Fruit fly (Drosophila melanogaster) whole organism, embryonic: ENCODE data around the gene Vha68-1.
A peak's percentile ranks its signal among the peaks of the same experiment; 100 is the strongest.

Experiments used
- Aef1 ChIP-seq: fragments of 200-800 bp; sonication (Bioruptor generic); IDR thresholded peaks from 3 replicates; pipeline ENCODE4 v1.3.6; 2022; ENCODE audit warnings: missing biosample characterization, missing genetic modification characterization
- Atf3 ChIP-seq: fragments of 200-800 bp; sonication (Bioruptor generic); optimal IDR thresholded peaks from 3 replicates; lab custom pipeline; 2016; ENCODE audit warnings: missing biosample characterization, missing genetic modification characterization
- Bgb ChIP-seq: fragments of 200-800 bp; sonication (Bioruptor generic); IDR thresholded peaks from 2 replicates; pipeline ENCODE4 v1.3.6; 2022; ENCODE audit warnings: missing biosample characterization, missing genetic modification characterization; ENCODE audit not compliant: partially characterized antibody
- CG10654 ChIP-seq: fragments of 200-800 bp; sonication (Bioruptor generic); optimal IDR thresholded peaks from 2 replicates; lab custom pipeline; 2016; ENCODE audit warnings: missing biosample characterization, missing genetic modification characterization
- CG10979 ChIP-seq: fragments of 200-800 bp; sonication (Bioruptor generic); optimal IDR thresholded peaks from 2 replicates; lab custom pipeline; 2018; ENCODE audit warnings: missing biosample characterization, mild to moderate bottlenecking, missing genetic modification characterization, moderate library complexity
- CG12744 ChIP-seq: fragments of 200-800 bp; sonication (Bioruptor generic); optimal IDR thresholded peaks from 2 replicates; lab custom pipeline; 2016; ENCODE audit warnings: missing biosample characterization, missing genetic modification characterization
- CG14441 ChIP-seq: fragments of 200-800 bp; sonication (Bioruptor generic); IDR thresholded peaks from 2 replicates; pipeline ENCODE4 v1.3.6; 2022; ENCODE audit warnings: missing biosample characterization, missing genetic modification characterization
- CG17612 ChIP-seq: fragments of 200-800 bp; sonication (Bioruptor generic); IDR thresholded peaks from 2 replicates; pipeline ENCODE4 v1.3.6; 2022; ENCODE audit warnings: missing biosample characterization, missing genetic modification characterization
- CG1792 ChIP-seq: fragments of 200-800 bp; sonication (Bioruptor generic); optimal IDR thresholded peaks from 2 replicates; lab custom pipeline; 2016; ENCODE audit warnings: missing biosample characterization, missing genetic modification characterization
- CG2116 ChIP-seq: fragments of 200-800 bp; sonication (Bioruptor generic); optimal IDR thresholded peaks from 3 replicates; lab custom pipeline; 2018; ENCODE audit warnings: missing biosample characterization, mild to moderate bottlenecking, missing genetic modification characterization
- CG2202 ChIP-seq: fragments of 200-800 bp; sonication (Bioruptor generic); optimal IDR thresholded peaks from 2 replicates; lab custom pipeline; 2018; ENCODE audit warnings: missing biosample characterization, mild to moderate bottlenecking, missing genetic modification characterization
- CG2678 ChIP-seq: fragments of 200-800 bp; sonication (Bioruptor generic); optimal IDR thresholded peaks from 3 replicates; lab custom pipeline; 2019; ENCODE audit warnings: missing biosample characterization, mild to moderate bottlenecking, missing genetic modification characterization, moderate library complexity
- CG43689 ChIP-seq: fragments of 200-800 bp; sonication (Bioruptor generic); IDR thresholded peaks from 2 replicates; pipeline ENCODE4 v1.3.6; 2022; ENCODE audit warnings: missing biosample characterization, missing genetic modification characterization
- CG5953 ChIP-seq: fragments of 200-800 bp; sonication (Bioruptor generic); IDR thresholded peaks from 2 replicates; pipeline ENCODE4 v1.3.6; 2022; ENCODE audit warnings: missing biosample characterization, missing genetic modification characterization
- CG6272 ChIP-seq: fragments of 200-800 bp; sonication (Bioruptor generic); IDR thresholded peaks from 2 replicates; pipeline ENCODE4 v1.3.6; 2022; ENCODE audit warnings: missing biosample characterization, missing genetic modification characterization
- CG6654 ChIP-seq: fragments of 200-800 bp; sonication (Bioruptor generic); optimal IDR thresholded peaks from 2 replicates; lab custom pipeline; 2017; ENCODE audit warnings: missing biosample characterization, mild to moderate bottlenecking, missing genetic modification characterization
- CG7987 ChIP-seq: fragments of 200-800 bp; sonication (Bioruptor generic); optimal IDR thresholded peaks from 2 replicates; lab custom pipeline; 2018; ENCODE audit warnings: missing biosample characterization, mild to moderate bottlenecking, missing genetic modification characterization, moderate library complexity
- CG9215 ChIP-seq: fragments of 200-800 bp; sonication (Bioruptor generic); IDR thresholded peaks from 2 replicates; pipeline ENCODE4 v1.3.6; 2022; ENCODE audit warnings: missing biosample characterization, missing genetic modification characterization
- CG9727 ChIP-seq: fragments of 200-800 bp; sonication (Bioruptor generic); optimal IDR thresholded peaks from 3 replicates; lab custom pipeline; 2017; ENCODE audit warnings: missing biosample characterization, mild to moderate bottlenecking, missing genetic modification characterization
- CG9932 ChIP-seq: fragments of 200-800 bp; sonication (Bioruptor generic); IDR thresholded peaks from 2 replicates; pipeline ENCODE4 v1.3.6; 2022; ENCODE audit warnings: missing biosample characterization, missing genetic modification characterization
- CTCF ChIP-seq: fragments of 200-800 bp; sonication (Bioruptor generic); optimal IDR thresholded peaks from 2 replicates; lab custom pipeline; 2017; ENCODE audit warnings: missing biosample characterization, mild to moderate bottlenecking, missing genetic modification characterization, moderate library complexity
- CkIIα-i1 ChIP-seq: fragments of 200-800 bp; sonication (Bioruptor generic); IDR thresholded peaks from 2 replicates; pipeline ENCODE4 v1.3.6; 2022; ENCODE audit warnings: missing biosample characterization, missing genetic modification characterization
- Deaf1 ChIP-seq: fragments of 200-800 bp; optimal IDR thresholded peaks from 3 replicates; lab custom pipeline; 2019; ENCODE audit warnings: missing biosample characterization, mild to moderate bottlenecking, missing genetic modification characterization, moderate library complexity
- Dip3 ChIP-seq: fragments of 200-800 bp; sonication (Bioruptor generic); optimal IDR thresholded peaks from 3 replicates; lab custom pipeline; 2016; ENCODE audit warnings: missing biosample characterization, missing genetic modification characterization
- Doc3 ChIP-seq: fragments of 200-800 bp; sonication (Bioruptor generic); IDR thresholded peaks from 3 replicates; pipeline ENCODE4 v1.3.6; 2022; ENCODE audit warnings: missing biosample characterization, missing genetic modification characterization; ENCODE audit not compliant: partially characterized antibody
- Fer1 ChIP-seq: fragments of 200-800 bp; sonication (Bioruptor generic); optimal IDR thresholded peaks from 2 replicates; lab custom pipeline; 2017; ENCODE audit warnings: missing biosample characterization, mild to moderate bottlenecking, missing genetic modification characterization
- GATAe ChIP-seq: fragments of 200-800 bp; sonication (Bioruptor generic); conservative IDR thresholded peaks from 2 replicates; pipeline ENCODE4 v1.3.6; 2022; ENCODE audit warnings: missing biosample characterization, missing genetic modification characterization
- HHEX ChIP-seq: fragments of 200-800 bp; sonication (Bioruptor generic); optimal IDR thresholded peaks from 3 replicates; lab custom pipeline; 2017; ENCODE audit warnings: missing biosample characterization, mild to moderate bottlenecking, missing genetic modification characterization, missing genetic modification reagents
- HmgZ ChIP-seq: fragments of 200-800 bp; sonication (Bioruptor generic); optimal IDR thresholded peaks from 2 replicates; lab custom pipeline; 2018; ENCODE audit warnings: missing biosample characterization, mild to moderate bottlenecking, missing genetic modification characterization
- NK7.1 ChIP-seq: fragments of 200-800 bp; sonication (Bioruptor generic); optimal IDR thresholded peaks from 3 replicates; lab custom pipeline; 2016; ENCODE audit warnings: missing biosample characterization, missing genetic modification characterization
- Nf-YA ChIP-seq: fragments of 200-800 bp; sonication (Bioruptor generic); IDR thresholded peaks from 2 replicates; pipeline ENCODE4 v1.3.6; 2022; ENCODE audit warnings: missing biosample characterization, missing genetic modification characterization
- Pdp1 ChIP-seq, 2 experiments: fragments of 200-800 bp; sonication (Bioruptor generic); optimal IDR thresholded peaks; 3 replicates each; lab custom pipeline; 2016; ENCODE audit warnings: missing biosample characterization in 2 of 2, missing genetic modification characterization in 2 of 2, mild to moderate bottlenecking in 1 of 2, moderate library complexity in 1 of 2
- Rx ChIP-seq: fragments of 200-800 bp; sonication (Bioruptor generic); IDR thresholded peaks from 2 replicates; pipeline ENCODE4 v1.3.6; 2022; ENCODE audit warnings: missing biosample characterization, missing genetic modification characterization
- Scr ChIP-seq: fragments of 200-800 bp; sonication (Bioruptor generic); IDR thresholded peaks from 2 replicates; pipeline ENCODE4 v1.3.6; 2022; ENCODE audit warnings: missing biosample characterization, missing genetic modification characterization; ENCODE audit not compliant: partially characterized antibody
- Spps ChIP-seq: fragments of 200-800 bp; sonication (Bioruptor generic); optimal IDR thresholded peaks from 2 replicates; lab custom pipeline; 2018; ENCODE audit warnings: missing biosample characterization, mild to moderate bottlenecking, missing genetic modification characterization
- dmrt99B ChIP-seq: fragments of 200-800 bp; sonication (Bioruptor generic); optimal IDR thresholded peaks from 2 replicates; lab custom pipeline; 2018; ENCODE audit warnings: missing biosample characterization, mild to moderate bottlenecking, missing genetic modification characterization, moderate library complexity
- ewg ChIP-seq: fragments of 200-800 bp; sonication (Bioruptor generic); optimal IDR thresholded peaks from 3 replicates; lab custom pipeline; 2017; ENCODE audit warnings: mild to moderate bottlenecking, missing biosample characterization, missing genetic modification reagents, missing genetic modification characterization
- fd102C ChIP-seq: fragments of 200-800 bp; sonication (Bioruptor generic); optimal IDR thresholded peaks from 2 replicates; lab custom pipeline; 2018; ENCODE audit warnings: missing biosample characterization, mild to moderate bottlenecking, missing genetic modification characterization, moderate library complexity
- fu2 ChIP-seq: fragments of 200-800 bp; sonication (Bioruptor generic); optimal IDR thresholded peaks from 2 replicates; lab custom pipeline; 2016; ENCODE audit warnings: missing biosample characterization, missing genetic modification characterization
- gcm2 ChIP-seq: fragments of 200-800 bp; sonication (Bioruptor generic); optimal IDR thresholded peaks from 2 replicates; lab custom pipeline; 2016; ENCODE audit warnings: missing biosample characterization, missing genetic modification characterization
- insv ChIP-seq, 2 experiments: fragments of 200-800 bp; sonication (Bioruptor generic); optimal IDR thresholded peaks; 3 replicates each; lab custom pipeline; 2016 to 2018; ENCODE audit warnings: missing biosample characterization in 2 of 2, missing genetic modification characterization in 2 of 2
- inv ChIP-seq: fragments of 200-800 bp; sonication (Bioruptor generic); IDR thresholded peaks from 2 replicates; pipeline ENCODE4 v1.3.6; 2022; ENCODE audit warnings: missing biosample characterization, missing genetic modification characterization; ENCODE audit not compliant: partially characterized antibody
- nerfin-2 ChIP-seq: fragments of 200-800 bp; sonication (Bioruptor generic); IDR thresholded peaks from 2 replicates; pipeline ENCODE4 v1.3.6; 2022; ENCODE audit warnings: missing biosample characterization, missing genetic modification characterization; ENCODE audit not compliant: partially characterized antibody
- oc ChIP-seq: fragments of 200-800 bp; sonication (Bioruptor generic); optimal IDR thresholded peaks from 2 replicates; lab custom pipeline; 2018; ENCODE audit warnings: missing biosample characterization, mild to moderate bottlenecking, missing genetic modification characterization, moderate library complexity
- phol ChIP-seq: fragments of 200-800 bp; sonication (Bioruptor generic); optimal IDR thresholded peaks from 3 replicates; lab custom pipeline; 2018; ENCODE audit warnings: missing biosample characterization, mild to moderate bottlenecking, missing genetic modification characterization, moderate library complexity
- sima ChIP-seq: fragments of 200-800 bp; sonication (Bioruptor generic); optimal IDR thresholded peaks from 2 replicates; lab custom pipeline; 2016; ENCODE audit warnings: missing biosample characterization, missing genetic modification characterization
- vvl ChIP-seq: fragments of 200-800 bp; sonication (Bioruptor generic); IDR thresholded peaks from 2 replicates; pipeline ENCODE4 v1.3.6; 2022; ENCODE audit warnings: missing biosample characterization, missing genetic modification characterization
- zf30C ChIP-seq: fragments of 200-800 bp; sonication (Bioruptor generic); optimal IDR thresholded peaks from 3 replicates; lab custom pipeline; 2018; ENCODE audit warnings: missing biosample characterization, mild to moderate bottlenecking, missing genetic modification characterization
- zfh2 ChIP-seq: fragments of 200-800 bp; sonication (Bioruptor generic); optimal IDR thresholded peaks from 2 replicates; lab custom pipeline; 2016; ENCODE audit warnings: missing biosample characterization, missing genetic modification characterization

The Vha68-1 gene

DNA sequence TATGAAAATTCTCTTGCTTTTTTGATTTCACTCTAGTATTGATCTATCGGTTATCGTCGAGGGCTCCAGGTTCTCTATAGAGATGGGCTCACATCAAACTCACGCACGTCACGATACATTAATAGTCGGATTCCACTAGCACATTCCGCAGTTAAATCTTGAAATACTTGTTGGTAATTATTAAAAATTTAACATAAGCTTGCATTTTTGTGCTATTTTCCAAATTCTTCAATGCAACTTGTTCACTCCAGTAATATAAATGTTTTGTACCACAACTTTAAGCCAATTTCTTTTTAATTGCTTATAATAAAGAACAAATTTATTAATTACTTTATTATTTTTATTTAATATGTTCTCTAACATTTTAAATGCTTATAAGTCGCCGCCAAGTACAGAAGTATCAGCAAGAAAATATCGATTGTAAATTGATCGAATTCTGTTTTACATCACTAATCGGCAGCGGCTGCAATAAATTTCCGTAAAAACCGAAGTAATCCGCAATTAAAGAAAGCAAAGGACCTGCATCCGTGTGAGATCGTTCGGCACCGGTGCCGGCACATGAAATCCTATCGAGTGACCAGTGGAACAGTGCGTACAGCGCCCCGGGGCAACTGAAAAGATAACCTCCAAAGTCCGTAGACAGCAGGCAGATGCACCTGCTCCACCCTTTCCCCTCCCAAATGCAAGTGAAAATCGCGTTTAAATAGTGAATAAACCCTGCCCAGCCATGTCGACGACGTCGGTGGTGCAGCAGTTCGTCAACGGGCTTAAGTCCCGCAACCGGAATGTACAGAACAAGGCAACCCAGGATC is at the start of gene Vha68-1, which contains the start of gene mTor (continued):
- TF ChIP-seq oc (tag; lab: Kevin White, UChicago) (no peak), CG5953 (no peak), CG9215 (GFP tag; lab: Robert Waterston, UW) (peak; percentile 84), Pdp1 (GFP tag; optimal IDR thresholded peaks at IDR 0.05; lab: Kevin White, UChicago) (peak in 1 of 2 experiments; percentile 77), Deaf1 (tag; lab: Kevin White, UChicago) (no peak), CG6272 (GFP tag; lab: Robert Waterston, UW) (peak; percentile 80), CG10979 (peak; percentile 61), dmrt99B (tag; lab: Kevin White, UChicago) (no peak), CG2678 (tag; lab: Kevin White, UChicago) (no peak), CG14441 (peak; percentile 85), Fer1 (no peak), gcm2 (GFP tag; lab: Kevin White, UChicago) (no peak), CG2116 (GFP tag; lab: Kevin White, UChicago) (peak; percentile 66), nerfin-2 (GFP tag; lab: Robert Waterston, UW) (peak; percentile 73), CkIIα-i1 (GFP tag; lab: Robert Waterston, UW) (no peak), CTCF (no peak), CG17612 (GFP tag; lab: Robert Waterston, UW) (peak; percentile 68), HmgZ (tag; lab: Kevin White, UChicago) (peak; percentile 57), insv (GFP tag; optimal IDR thresholded peaks at IDR 0.05; lab: Kevin White, UChicago) (peak in 1 of 2 experiments; percentile 30), zf30C (GFP tag; lab: Kevin White, UChicago) (no peak), ewg (no peak), Bgb (GFP tag; lab: Robert Waterston, UW) (peak; percentile 84), Rx (GFP tag; lab: Robert Waterston, UW) (peak; percentile 68), CG12744 (GFP tag; lab: Kevin White, UChicago) (no peak), CG2202 (tag; lab: Kevin White, UChicago) (peak; percentile 23), zfh2 (peak; percentile 92), fd102C (GFP tag; lab: Kevin White, UChicago) (peak; percentile 9), CG43689 (GFP tag; lab: Robert Waterston, UW) (no peak), GATAe (GFP tag; lab: Robert Waterston, UW) (0 out of 2 replicates have a peak, but pooled peaks have one; percentile 47), CG7987 (GFP tag; lab: Kevin White, UChicago) (peak; percentile 45), Aef1 (GFP tag; lab: Robert Waterston, UW) (peak; percentile 81), fu2 (GFP tag; lab: Kevin White, UChicago) (peak; percentile 74), phol (tag; lab: Kevin White, UChicago) (peak; percentile 90), inv (GFP tag; lab: Robert Waterston, UW) (peak; percentile 82), Scr (GFP tag; lab: Robert Waterston, UW) (peak; percentile 90), CG6654 (GFP tag; lab: Kevin White, UChicago) (peak; percentile 42), CG1792 (GFP tag; lab: Kevin White, UChicago) (no peak), CG9727 (GFP tag; lab: Kevin White, UChicago) (peak; percentile 80), sima (GFP tag; lab: Kevin White, UChicago) (no peak), HHEX (GFP tag; lab: Kevin White, UChicago) (peak; percentile 58), NK7.1 (GFP tag; lab: Kevin White, UChicago) (no peak), Spps (tag; lab: Kevin White, UChicago) (peak; percentile 39), CG9932 (peak; percentile 92), Doc3 (GFP tag; lab: Robert Waterston, UW) (peak; percentile 64; the same call in 2 of the 3 replicates), vvl (GFP tag; lab: Robert Waterston, UW) (peak; percentile 72), Nf-YA (GFP tag; lab: Robert Waterston, UW) (no peak), Atf3 (GFP tag; lab: Kevin White, UChicago) (peak; percentile 61), Dip3 (GFP tag; lab: Kevin White, UChicago) (no peak), CG10654 (peak; percentile 78)
